Worm (Caenorhabditis elegans) whole organism, midembryonic: ENCODE results near the gene raga-1.

ENCODE experiments used
- T22C8.4 ChIP-seq: fragments of 200-800 bp; sonication (Bioruptor generic); IDR thresholded peaks from 2 replicates; pipeline ENCODE4 v1.3.6; 2022; ENCODE audit warnings: missing genetic modification characterization, missing compliant biosample characterization
- cog-1 ChIP-seq: sonication (generic microtip); optimal IDR thresholded peaks from 2 replicates; lab custom pipeline; 2016; ENCODE audit warnings: missing genetic modification characterization, missing compliant biosample characterization
- flt-1 ChIP-seq: fragments of 200-800 bp; sonication (Bioruptor generic); IDR thresholded peaks from 2 replicates; pipeline ENCODE4 v1.3.6; 2022; ENCODE audit warnings: missing genetic modification characterization, missing compliant biosample characterization
- klf-2 ChIP-seq: fragments of 200-800 bp; sonication (Bioruptor generic); conservative IDR thresholded peaks from 2 replicates; pipeline ENCODE4 v1.3.6; 2022; ENCODE audit warnings: missing genetic modification reagents, missing genetic modification characterization, missing compliant biosample characterization
- med-1 ChIP-seq: sonication (generic microtip); optimal IDR thresholded peaks from 2 replicates; lab custom pipeline; 2017; ENCODE audit warnings: missing genetic modification characterization, mild to moderate bottlenecking, missing compliant biosample characterization, antibody characterized with exemption, missing genetic modification reagents; ENCODE audit not compliant: insufficient read depth
- ref-1 ChIP-seq: fragments of 200-800 bp; sonication (Bioruptor generic); conservative IDR thresholded peaks from 2 replicates; pipeline ENCODE4 v1.3.6; 2022; ENCODE audit warnings: missing genetic modification reagents, missing genetic modification characterization, missing compliant biosample characterization
- tab-1 ChIP-seq: fragments of 200-800 bp; sonication (Bioruptor generic); IDR thresholded peaks from 2 replicates; pipeline ENCODE4 v1.3.6; 2022; ENCODE audit warnings: missing genetic modification characterization, missing compliant biosample characterization
- ztf-23 ChIP-seq: fragments of 200-800 bp; sonication (Bioruptor generic); IDR thresholded peaks from 2 replicates; pipeline ENCODE4 v1.3.6; 2022; ENCODE audit warnings: missing genetic modification reagents, missing genetic modification characterization, missing compliant biosample characterization
- ztf-29 ChIP-seq: fragments of 200-800 bp; sonication (Bioruptor generic); IDR thresholded peaks from 2 replicates; pipeline ENCODE4 v1.3.6; 2022; ENCODE audit warnings: missing genetic modification reagents, missing genetic modification characterization, missing compliant biosample characterization

DNA sequence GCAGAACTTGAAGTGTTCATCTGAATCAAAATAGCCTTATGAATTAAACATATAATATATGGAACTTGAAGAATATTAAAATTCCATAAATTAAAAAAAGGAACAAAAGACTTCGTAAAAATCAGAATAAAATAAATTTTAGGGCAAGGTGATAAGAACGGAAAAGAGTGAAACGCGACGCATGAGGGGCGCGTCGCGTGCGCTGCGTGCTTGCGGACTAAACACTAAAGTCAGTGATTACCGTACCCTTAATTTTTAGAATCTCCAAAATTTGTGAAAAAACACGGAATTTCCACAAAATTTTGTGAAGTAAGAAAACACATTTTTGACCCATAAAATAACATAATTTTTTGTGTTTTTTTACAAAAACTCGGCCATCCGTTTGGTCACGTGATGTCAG, 40.0 kb upstream of the raga-1 start, which contains the start of gene T05B9.1:
- TF ChIP-seq ref-1 (GFP tag; lab: Robert Waterston, UW) (no peak), flt-1 (GFP tag; lab: Robert Waterston, UW) (no peak), ztf-29 (GFP tag; lab: Robert Waterston, UW) (no peak), med-1 (GFP tag; lab: Kevin White, UChicago) (no peak), ztf-23 (GFP tag; lab: Robert Waterston, UW) (no peak), T22C8.4 (no peak), klf-2 (GFP tag; lab: Robert Waterston, UW) (no peak), cog-1 (tag; lab: Kevin White, UChicago) (no peak), tab-1 (GFP tag; lab: Robert Waterston, UW) (no peak)
